Worm (Caenorhabditis elegans) whole organism, L2 larva: ENCODE results near the gene ZK353.3.

Experiments
- C34F6.9 ChIP-seq: fragments of 150-350 bp; optimal IDR thresholded peaks from 2 replicates; lab custom pipeline; 2014; ENCODE audit warnings: missing biosample characterization, missing genetic modification characterization
- F13H6.1 ChIP-seq: sonication (generic microtip); optimal IDR thresholded peaks from 2 replicates; lab custom pipeline; 2016; ENCODE audit warnings: missing genetic modification characterization, missing compliant biosample characterization
- R02D3.7 ChIP-seq: fragments of 150-350 bp; optimal IDR thresholded peaks from 2 replicates; lab custom pipeline; 2014; ENCODE audit warnings: missing biosample characterization, missing genetic modification characterization
- ZK546.5 ChIP-seq: sonication (generic microtip); optimal IDR thresholded peaks from 2 replicates; lab custom pipeline; 2017; ENCODE audit warnings: missing biosample characterization, missing genetic modification characterization
- alr-1 ChIP-seq: fragments of 150-350 bp; optimal IDR thresholded peaks from 2 replicates; lab custom pipeline; 2014; ENCODE audit warnings: missing biosample characterization, missing genetic modification characterization
- blmp-1 ChIP-seq: sonication (generic microtip); optimal IDR thresholded peaks from 2 replicates; lab custom pipeline; 2017; ENCODE audit warnings: missing genetic modification characterization, mild to moderate bottlenecking, missing compliant biosample characterization, antibody characterized with exemption, moderate library complexity; ENCODE audit not compliant: insufficient read depth
- dmd-4 ChIP-seq: sonication (generic microtip); optimal IDR thresholded peaks from 2 replicates; lab custom pipeline; 2017; ENCODE audit warnings: missing biosample characterization, missing genetic modification characterization
- egl-27 ChIP-seq: sonication (generic microtip); optimal IDR thresholded peaks from 3 replicates; lab custom pipeline; 2017; ENCODE audit warnings: missing biosample characterization, missing genetic modification reagents, missing genetic modification characterization
- elt-1 ChIP-seq: fragments of 150-350 bp; optimal IDR thresholded peaks from 2 replicates; lab custom pipeline; 2014; ENCODE audit warnings: missing biosample characterization, missing genetic modification characterization
- elt-3 ChIP-seq: sonication (generic microtip); optimal IDR thresholded peaks from 2 replicates; lab custom pipeline; 2017; ENCODE audit warnings: missing biosample characterization, missing genetic modification characterization
- fos-1 ChIP-seq: fragments of 150-350 bp; optimal IDR thresholded peaks from 2 replicates; lab custom pipeline; 2014; ENCODE audit warnings: missing biosample characterization, missing genetic modification characterization
- lin-11 ChIP-seq: fragments of 150-350 bp; sonication (generic microtip); optimal IDR thresholded peaks from 2 replicates; lab custom pipeline; 2014; ENCODE audit warnings: missing biosample characterization, missing genetic modification characterization, inconsistent platforms, mixed read lengths
- lin-13 ChIP-seq: fragments of 150-350 bp; optimal IDR thresholded peaks from 2 replicates; lab custom pipeline; 2014; ENCODE audit warnings: missing biosample characterization, missing genetic modification reagents, missing genetic modification characterization
- lin-39 ChIP-seq: fragments of 150-350 bp; optimal IDR thresholded peaks from 2 replicates; lab custom pipeline; 2014; ENCODE audit warnings: missing biosample characterization, missing genetic modification reagents, missing genetic modification characterization
- lsy-2 ChIP-seq, 2 experiments: fragments of 150-350 bp in 1 of 2; sonication (generic microtip) in 1 of 2; optimal IDR thresholded peaks; 2 replicates each; lab custom pipeline; 2014 to 2017; ENCODE audit warnings: missing biosample characterization in 2 of 2, missing genetic modification characterization in 2 of 2
- mab-5 ChIP-seq: fragments of 150-350 bp; optimal IDR thresholded peaks from 2 replicates; lab custom pipeline; 2014; ENCODE audit warnings: missing biosample characterization, missing genetic modification characterization
- mbf-1 ChIP-seq: sonication (generic microtip); optimal IDR thresholded peaks from 2 replicates; lab custom pipeline; 2017; ENCODE audit warnings: missing biosample characterization, missing genetic modification characterization
- mdl-1 ChIP-seq, 2 experiments: fragments of 150-350 bp in 1 of 2; sonication (generic microtip) in 1 of 2; optimal IDR thresholded peaks; 2 replicates each; lab custom pipeline; 2017; ENCODE audit warnings: missing biosample characterization in 2 of 2, missing genetic modification characterization in 2 of 2
- nhr-10 ChIP-seq: sonication (generic microtip); optimal IDR thresholded peaks from 2 replicates; lab custom pipeline; 2017; ENCODE audit warnings: missing biosample characterization, missing genetic modification characterization
- nhr-11 ChIP-seq: fragments of 150-350 bp; optimal IDR thresholded peaks from 2 replicates; lab custom pipeline; 2014; ENCODE audit warnings: missing biosample characterization, missing genetic modification characterization
- nhr-12 ChIP-seq: fragments of 150-350 bp; optimal IDR thresholded peaks from 2 replicates; lab custom pipeline; 2014; ENCODE audit warnings: missing biosample characterization, missing genetic modification characterization
- nhr-129 ChIP-seq: fragments of 150-350 bp; optimal IDR thresholded peaks from 2 replicates; lab custom pipeline; 2014; ENCODE audit warnings: missing biosample characterization, missing genetic modification characterization
- nhr-21 ChIP-seq: fragments of 150-350 bp; optimal IDR thresholded peaks from 2 replicates; lab custom pipeline; 2014; ENCODE audit warnings: missing biosample characterization, missing genetic modification characterization
- nhr-23 ChIP-seq: fragments of 150-350 bp; optimal IDR thresholded peaks from 2 replicates; lab custom pipeline; 2014; ENCODE audit warnings: missing biosample characterization, missing genetic modification reagents, missing genetic modification characterization
- nhr-237 ChIP-seq: fragments of 150-350 bp; optimal IDR thresholded peaks from 2 replicates; lab custom pipeline; 2014; ENCODE audit warnings: missing biosample characterization, missing genetic modification characterization
- nhr-6 ChIP-seq: fragments of 150-350 bp; optimal IDR thresholded peaks from 2 replicates; lab custom pipeline; 2014; ENCODE audit warnings: missing biosample characterization, missing genetic modification characterization
- nhr-77 ChIP-seq: fragments of 150-350 bp; optimal IDR thresholded peaks from 2 replicates; lab custom pipeline; 2014; ENCODE audit warnings: missing biosample characterization, missing genetic modification characterization
- peb-1 ChIP-seq: fragments of 150-350 bp; optimal IDR thresholded peaks from 2 replicates; lab custom pipeline; 2014; ENCODE audit warnings: missing biosample characterization, missing genetic modification characterization
- sem-4 ChIP-seq: fragments of 150-350 bp; optimal IDR thresholded peaks from 2 replicates; lab custom pipeline; 2014; ENCODE audit warnings: missing biosample characterization, missing genetic modification reagents, missing genetic modification characterization
- skn-1 ChIP-seq: sonication (generic microtip); optimal IDR thresholded peaks from 2 replicates; lab custom pipeline; 2017; ENCODE audit warnings: missing biosample characterization, missing genetic modification characterization
- sma-3 ChIP-seq: sonication (generic microtip); optimal IDR thresholded peaks from 2 replicates; lab custom pipeline; 2016; ENCODE audit warnings: missing genetic modification reagents, missing genetic modification characterization, missing compliant biosample characterization
- sma-9 ChIP-seq, 2 experiments: fragments of 150-350 bp in 1 of 2; sonication (generic microtip) in 1 of 2; optimal IDR thresholded peaks; 2 replicates each; lab custom pipeline; 2014 to 2016; ENCODE audit warnings: missing genetic modification characterization in 2 of 2, mild to moderate bottlenecking in 1 of 2, missing biosample characterization in 1 of 2, missing compliant biosample characterization in 1 of 2, missing genetic modification reagents in 1 of 2, moderate library complexity in 1 of 2
- snpc-4 ChIP-seq: fragments of 150-350 bp; optimal IDR thresholded peaks from 2 replicates; lab custom pipeline; 2014; ENCODE audit warnings: missing biosample characterization, missing genetic modification characterization
- unc-39 ChIP-seq: fragments of 150-350 bp; optimal IDR thresholded peaks from 2 replicates; lab custom pipeline; 2014; ENCODE audit warnings: missing biosample characterization, missing genetic modification characterization
- unc-55 ChIP-seq: fragments of 150-350 bp; sonication (generic microtip); optimal IDR thresholded peaks from 3 replicates; lab custom pipeline; 2014; ENCODE audit warnings: missing biosample characterization, missing genetic modification reagents, missing genetic modification characterization
- unc-62 ChIP-seq: fragments of 150-350 bp; optimal IDR thresholded peaks from 2 replicates; lab custom pipeline; 2014; ENCODE audit warnings: missing biosample characterization, missing genetic modification reagents, missing genetic modification characterization
- zag-1 ChIP-seq: fragments of 150-350 bp; optimal IDR thresholded peaks from 2 replicates; lab custom pipeline; 2014; ENCODE audit warnings: missing biosample characterization, missing genetic modification characterization
- ztf-1 ChIP-seq: fragments of 200-800 bp; sonication (Bioruptor generic); conservative IDR thresholded peaks from 2 replicates; pipeline ENCODE4 v1.3.6; 2022; ENCODE audit warnings: missing genetic modification characterization, missing compliant biosample characterization
- ztf-11 ChIP-seq: sonication (generic microtip); optimal IDR thresholded peaks from 2 replicates; lab custom pipeline; 2017; ENCODE audit warnings: missing biosample characterization, missing genetic modification characterization
- ztf-4 ChIP-seq: fragments of 150-350 bp; optimal IDR thresholded peaks from 2 replicates; lab custom pipeline; 2014; ENCODE audit warnings: missing biosample characterization, missing genetic modification characterization

Gene ZK353.3

DNA sequence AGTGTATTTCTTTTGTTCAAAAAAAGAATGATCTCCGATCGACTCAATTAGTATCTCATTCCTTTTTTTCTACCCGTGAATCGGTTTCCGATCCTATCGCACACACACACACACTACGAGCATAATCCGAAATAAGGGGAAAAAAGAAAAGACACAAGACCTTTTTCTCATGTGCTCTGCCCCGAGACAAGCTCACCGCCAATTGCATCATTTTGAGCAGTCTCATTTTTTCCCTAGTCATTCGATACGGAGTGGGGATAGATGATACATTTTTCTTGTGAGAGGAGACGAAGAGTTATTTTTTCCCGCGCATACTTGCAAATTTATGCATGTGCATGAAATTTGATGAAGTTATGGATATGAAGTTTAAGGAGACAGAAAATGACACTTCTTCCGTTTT is 3.5 kb upstream of the ZK353.3 start:
- TF ChIP-seq lsy-2 (tag; optimal IDR thresholded peaks at IDR 0.05; lab: Kevin White, UChicago) (peak in 1 of 2 experiments; percentile 46), nhr-129 (tag; lab: Kevin White, UChicago) (peak; percentile 97), unc-55 (GFP tag; lab: Kevin White, UChicago) (peak; percentile 50), lin-13 (GFP tag; lab: Kevin White, UChicago) (peak; percentile 19), elt-1 (tag; lab: Kevin White, UChicago) (no peak), lin-11 (tag; lab: Kevin White, UChicago) (peak; percentile 11), C34F6.9 (tag; lab: Kevin White, UChicago) (peak; percentile 73), snpc-4 (tag; lab: Kevin White, UChicago) (no peak), zag-1 (tag; lab: Kevin White, UChicago) (peak; percentile 51), mdl-1 (tag; optimal IDR thresholded peaks at IDR 0.05; lab: Kevin White, UChicago) (no peak), unc-39 (tag; lab: Kevin White, UChicago) (peak; percentile 92), blmp-1 (tag; lab: Kevin White, UChicago) (no peak), sem-4 (tag; lab: Kevin White, UChicago) (no peak), nhr-12 (no peak), fos-1 (tag; lab: Kevin White, UChicago) (peak; percentile 4), F13H6.1 (tag; lab: Kevin White, UChicago) (peak; percentile 20)

DNA sequence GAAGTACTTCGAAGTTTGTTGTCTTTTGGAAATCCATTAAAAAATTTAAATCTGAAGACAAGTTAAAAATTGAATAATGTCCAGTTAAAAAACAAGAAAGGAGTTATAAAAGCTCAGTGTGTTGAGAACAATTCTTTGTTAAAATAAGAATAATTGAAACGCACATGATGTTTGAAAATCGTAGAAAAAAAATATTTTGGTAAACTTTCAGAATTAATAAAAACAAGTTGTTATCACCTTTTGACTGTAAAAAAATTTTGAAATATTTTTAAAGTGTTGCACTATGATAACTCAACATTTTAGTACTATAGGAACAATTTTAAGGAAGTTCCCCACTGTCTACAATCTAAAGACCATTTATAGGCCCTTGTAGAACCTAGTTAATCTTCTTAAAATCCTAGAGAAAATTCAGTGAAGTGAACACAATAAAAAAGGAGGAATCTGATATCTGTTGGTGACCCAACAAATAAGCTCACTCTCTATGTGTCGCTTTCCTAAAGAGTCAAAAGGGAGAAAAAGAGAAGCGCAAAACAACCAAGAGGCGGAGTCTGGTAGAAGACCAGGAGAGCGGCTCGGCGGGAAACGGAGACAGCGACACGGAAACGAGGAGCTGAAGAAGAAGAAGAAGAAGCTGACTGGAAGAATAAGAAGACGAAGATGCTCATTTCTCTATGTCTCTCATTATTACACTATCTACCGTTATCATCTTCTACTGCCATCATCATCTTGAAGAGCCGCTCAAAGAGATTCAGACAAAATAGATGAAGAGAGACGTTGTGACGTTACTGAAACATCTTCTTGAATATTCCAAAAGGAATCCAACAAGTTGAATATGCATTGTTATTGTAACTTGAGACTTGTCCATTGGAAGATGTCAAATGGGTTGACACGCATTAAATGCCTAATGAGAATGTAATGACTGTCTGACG is 1.1 kb upstream of the ZK353.3 start, which contains the start of gene ZK353.10:
Gene ZK353.10, minus strand, starts transcription at position 51 of the 929 bp plus-strand sequence.
- TF ChIP-seq nhr-6 (tag; lab: Kevin White, UChicago) (no peak), unc-55 (GFP tag; lab: Kevin White, UChicago) (peak; percentile 73), lsy-2 (tag; optimal IDR thresholded peaks at IDR 0.05; lab: Kevin White, UChicago) (peak in 1 of 2 experiments; percentile 45), ZK546.5 (no peak), skn-1 (tag; lab: Kevin White, UChicago) (no peak), C34F6.9 (tag; lab: Kevin White, UChicago) (peak; percentile 20)

DNA sequence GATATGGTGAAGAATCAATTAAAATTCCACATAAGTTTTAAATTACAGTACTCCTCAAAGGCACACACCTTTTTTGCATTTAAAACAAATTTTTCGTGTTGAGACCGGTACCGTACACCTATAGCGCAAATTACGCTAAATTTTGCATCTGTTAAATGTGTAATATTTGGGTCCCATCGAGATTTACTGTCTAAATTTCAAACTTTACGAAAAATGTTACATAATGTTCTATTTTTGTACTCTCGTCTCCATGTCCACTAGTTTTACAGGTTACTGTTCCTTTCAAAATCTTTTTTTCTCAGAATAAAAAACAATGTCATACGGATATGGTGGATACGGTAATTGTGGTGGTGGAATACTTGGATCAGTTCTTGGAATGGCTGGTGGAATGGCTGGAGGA is 2.6 kb downstream of the ZK353.3 start, which contains the start of gene ZK353.2:
Gene ZK353.2, plus strand, starts transcription at position 301 of the 400 bp plus-strand sequence.
- TF ChIP-seq ZK546.5 = no peak
- TF ChIP-seq lsy-2 (tag; optimal IDR thresholded peaks at IDR 0.05; lab: Kevin White, UChicago) = no peak
- no peak for TF ChIP-seq unc-55 (GFP tag; lab: Kevin White, UChicago)
- TF ChIP-seq blmp-1 (tag; lab: Kevin White, UChicago) = no peak
- no peak for TF ChIP-seq dmd-4 (tag; lab: Kevin White, UChicago)
- no peak for TF ChIP-seq R02D3.7 (tag; lab: Kevin White, UChicago)
- TF ChIP-seq zag-1 (tag; lab: Kevin White, UChicago) = no peak
- TF ChIP-seq nhr-77 (tag; lab: Kevin White, UChicago) = no peak
- TF ChIP-seq nhr-21 (tag; lab: Kevin White, UChicago) = no peak
- TF ChIP-seq egl-27 (tag; lab: Kevin White, UChicago) = no peak
- no peak for TF ChIP-seq mab-5
- TF ChIP-seq peb-1 (tag; lab: Kevin White, UChicago) = no peak
- TF ChIP-seq lin-11 (tag; lab: Kevin White, UChicago) = no peak

DNA sequence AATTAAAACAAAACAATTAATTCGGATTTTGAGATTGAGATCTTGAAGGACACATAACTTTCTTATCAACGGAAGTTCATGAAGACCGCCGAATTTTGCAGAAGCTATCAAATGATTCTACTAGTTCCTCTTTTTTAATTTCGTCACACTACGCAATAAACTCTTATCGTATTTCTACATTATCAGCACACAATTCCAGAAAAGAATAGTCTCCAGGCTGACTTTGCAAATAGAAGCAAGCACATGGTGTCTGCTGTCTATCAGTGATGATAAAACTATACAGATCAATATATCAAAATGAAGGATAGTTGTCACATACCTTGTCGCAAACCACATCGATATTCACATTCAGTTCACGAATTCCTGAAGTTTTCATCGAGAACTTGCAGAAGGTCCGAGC is 4.7 kb downstream of the ZK353.3 start:
- no peak for TF ChIP-seq nhr-11 (tag; lab: Kevin White, UChicago)
- TF ChIP-seq elt-1 (tag; lab: Kevin White, UChicago) = no peak
- TF ChIP-seq nhr-77 (tag; lab: Kevin White, UChicago) = no peak
- TF ChIP-seq nhr-23 = no peak
- no peak for TF ChIP-seq dmd-4 (tag; lab: Kevin White, UChicago)
- peak; percentile 62 for TF ChIP-seq skn-1 (tag; lab: Kevin White, UChicago)
- TF ChIP-seq R02D3.7 (tag; lab: Kevin White, UChicago) = no peak
- TF ChIP-seq F13H6.1 (tag; lab: Kevin White, UChicago) = peak; percentile 28
- TF ChIP-seq lin-39 (tag; lab: Kevin White, UChicago) = no peak
- no peak for TF ChIP-seq unc-39 (tag; lab: Kevin White, UChicago)
- TF ChIP-seq fos-1 (tag; lab: Kevin White, UChicago) = peak; percentile 90
- peak; percentile 94 for TF ChIP-seq sma-9 (GFP tag; optimal IDR thresholded peaks at IDR 0.05; lab: Kevin White, UChicago)
- TF ChIP-seq sma-9 (tag; optimal IDR thresholded peaks at IDR 0.05; lab: Kevin White, UChicago) = no peak
- no peak for TF ChIP-seq egl-27 (tag; lab: Kevin White, UChicago)
- no peak for TF ChIP-seq peb-1 (tag; lab: Kevin White, UChicago)
- TF ChIP-seq C34F6.9 (tag; lab: Kevin White, UChicago) = no peak
- no peak for TF ChIP-seq alr-1 (tag; lab: Kevin White, UChicago)
- TF ChIP-seq sma-3 (GFP tag; lab: Kevin White, UChicago) = no peak
- TF ChIP-seq nhr-237 (tag; lab: Kevin White, UChicago) = no peak
- TF ChIP-seq nhr-6 (tag; lab: Kevin White, UChicago) = no peak
- no peak for TF ChIP-seq nhr-10 (tag; lab: Kevin White, UChicago)
- no peak for TF ChIP-seq ztf-1 (GFP tag; lab: Robert Waterston, UW)
- no peak for TF ChIP-seq ztf-11 (tag; lab: Kevin White, UChicago)
- TF ChIP-seq snpc-4 (tag; lab: Kevin White, UChicago) = no peak
- TF ChIP-seq mbf-1 (tag; lab: Kevin White, UChicago) = no peak
- peak; percentile 87 for TF ChIP-seq nhr-129 (tag; lab: Kevin White, UChicago)
- TF ChIP-seq ZK546.5 = no peak
- no peak for TF ChIP-seq sem-4 (tag; lab: Kevin White, UChicago)
- TF ChIP-seq ztf-4 (tag; lab: Kevin White, UChicago) = no peak
- no peak for TF ChIP-seq elt-3 (tag; lab: Kevin White, UChicago)
- no peak for TF ChIP-seq unc-62 (GFP tag; lab: Kevin White, UChicago)
